Worm (Caenorhabditis elegans): ENCODE measurements around the gene rga-3.
A peak's percentile ranks its signal among the peaks of the same experiment; 100 is the strongest.

- TF ChIP-seq alr-1 (tag; optimal IDR thresholded peaks at IDR 0.05; ENCODE audit: borderline replicate concordance) (no peak), sox-4 (tag; optimal IDR thresholded peaks at IDR 0.05) (no peak), snpc-4 (tag; optimal IDR thresholded peaks at IDR 0.05) (no peak), ama-1 (optimal IDR thresholded peaks at IDR 0.05) (peak; percentile 77), nhr-28 (tag; optimal IDR thresholded peaks at IDR 0.05) (no peak), ces-1 (GFP tag; optimal IDR thresholded peaks at IDR 0.05) (no peak), nhr-77 (tag; optimal IDR thresholded peaks at IDR 0.05) (no peak), lin-39 (tag; optimal IDR thresholded peaks at IDR 0.05) (no peak), nhr-84 (tag; optimal IDR thresholded peaks at IDR 0.05) (no peak)
Measured at ce11 chrV:5701106-5701505, 16.6 kb upstream of the rga-3 start.

Measured in whole organism, L1 larva.